Worm (Caenorhabditis elegans): Measurements from ENCODE around the gene clpr-2.

DNA sequence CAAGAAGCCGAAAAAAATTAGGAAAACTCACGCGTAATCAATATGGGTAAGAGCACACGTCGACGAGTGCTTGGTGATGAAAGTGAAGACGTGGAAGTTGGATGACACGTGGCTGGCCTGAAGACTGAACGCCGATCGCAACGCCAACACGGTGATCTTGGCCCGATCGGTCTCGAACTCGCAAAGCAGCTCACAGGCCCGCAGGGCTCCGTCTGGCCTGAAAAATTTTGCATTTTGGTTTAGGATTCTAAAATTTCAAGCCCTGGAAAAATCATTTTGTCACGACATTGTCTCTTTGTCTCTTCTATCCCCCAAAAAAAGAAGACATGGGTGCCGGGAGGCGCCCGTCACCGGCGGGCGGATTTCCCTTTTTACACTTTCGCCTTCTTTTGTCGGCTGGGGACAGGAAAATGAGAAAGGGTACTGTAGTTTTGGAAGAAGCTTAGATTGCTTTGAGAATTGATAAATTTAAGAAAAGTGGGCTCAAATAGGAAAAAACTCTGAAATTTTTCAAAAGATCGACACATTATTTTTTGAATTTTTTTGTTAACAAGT, 17.5 kb upstream of the clpr-2 start:
- TF ChIP-seq sma-3 (GFP tag; optimal IDR thresholded peaks at IDR 0.05) (no peak), snpc-4 (tag; optimal IDR thresholded peaks at IDR 0.05) (no peak), C34F6.9 (tag; optimal IDR thresholded peaks at IDR 0.05) (no peak), R02D3.7 (tag; optimal IDR thresholded peaks at IDR 0.05) (no peak), lin-39 (tag; optimal IDR thresholded peaks at IDR 0.05) (no peak), egl-27 (tag; optimal IDR thresholded peaks at IDR 0.05) (no peak), F13H6.1 (tag; optimal IDR thresholded peaks at IDR 0.05) (no peak), mab-5 (tag; optimal IDR thresholded peaks at IDR 0.05) (no peak), nhr-25 (tag; optimal IDR thresholded peaks at IDR 0.05) (no peak)
